Worm (Caenorhabditis elegans): ENCODE data around the gene abts-2.
A peak's percentile ranks its signal among the peaks of the same experiment; 100 is the strongest.

Gene abts-2

DNA sequence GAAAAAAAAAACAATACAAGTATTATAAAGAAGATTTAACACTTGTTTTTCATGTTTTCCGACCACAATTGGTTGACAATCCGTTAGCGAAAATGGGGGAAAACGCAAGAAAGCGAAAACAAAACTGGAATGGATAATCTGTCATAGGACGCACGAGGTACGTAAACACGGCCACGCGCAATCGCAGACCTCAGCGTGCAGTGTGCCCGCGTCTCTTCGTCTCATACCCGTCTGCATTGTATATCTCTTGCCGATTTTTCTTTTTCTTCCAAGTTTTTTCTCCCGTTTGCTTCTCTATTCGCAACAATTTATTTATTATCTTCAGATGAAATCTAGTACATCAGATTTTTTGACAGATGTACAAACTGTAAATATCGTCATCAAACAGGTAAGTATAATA is 21.8 kb upstream of the abts-2 start, which contains the start of gene trpp-9:
Gene trpp-9, plus strand, starts transcription at position 261 of the 400 bp plus-strand sequence.
- TF ChIP-seq lsl-1 (GFP tag; optimal IDR thresholded peaks at IDR 0.05): no peak
- no peak for TF ChIP-seq mes-4 (tag; optimal IDR thresholded peaks at IDR 0.05)
- no peak for TF ChIP-seq F52B5.7 (tag; optimal IDR thresholded peaks at IDR 0.05)
- no peak for TF ChIP-seq F22D6.2 (tag; optimal IDR thresholded peaks at IDR 0.05)
- TF ChIP-seq madf-8 (GFP tag; conservative IDR thresholded peaks at IDR 0.05): no peak
- TF ChIP-seq madf-3 (GFP tag; IDR thresholded peaks at IDR 0.05): no peak
- TF ChIP-seq hmg-1.2 (GFP tag; IDR thresholded peaks at IDR 0.05): peak; percentile 25; the same call in 1 of the 2 replicates
- no peak for TF ChIP-seq mel-28 (tag; optimal IDR thresholded peaks at IDR 0.05; ENCODE audit: borderline replicate concordance)
- TF ChIP-seq ceh-100 (GFP tag; IDR thresholded peaks at IDR 0.05): no peak
- TF ChIP-seq rcor-1 (GFP tag; IDR thresholded peaks at IDR 0.05): no peak
- TF ChIP-seq ZK185.1 (tag; optimal IDR thresholded peaks at IDR 0.05; ENCODE audit: poor library complexity, severe bottlenecking): no peak
- TF ChIP-seq fkh-3 (tag; optimal IDR thresholded peaks at IDR 0.05): no peak
- TF ChIP-seq ceh-79 (tag; optimal IDR thresholded peaks at IDR 0.05): no peak
- TF ChIP-seq attf-6 (GFP tag; IDR thresholded peaks at IDR 0.05): no peak
- no peak for TF ChIP-seq hlh-26 (GFP tag; conservative IDR thresholded peaks at IDR 0.05)
- peak; percentile 40 for TF ChIP-seq lin-40 (tag; optimal IDR thresholded peaks at IDR 0.05)
- no peak for TF ChIP-seq hlh-12 (tag; optimal IDR thresholded peaks at IDR 0.05)
- 0 out of 2 replicates have a peak, but pooled peaks have one; percentile 28 for TF ChIP-seq zfh-2 (GFP tag; conservative IDR thresholded peaks at IDR 0.05)
- no peak for TF ChIP-seq snpc-1.3 (tag; optimal IDR thresholded peaks at IDR 0.05; ENCODE audit: insufficient read depth)
- no peak for TF ChIP-seq pbrm-1 (GFP tag; IDR thresholded peaks at IDR 0.05)
- no peak for TF ChIP-seq madf-10 (tag; optimal IDR thresholded peaks at IDR 0.05)
- TF ChIP-seq nhr-179 (tag; optimal IDR thresholded peaks at IDR 0.05): no peak
- TF ChIP-seq attf-5 (GFP tag; optimal IDR thresholded peaks at IDR 0.05): peak; percentile 14
- TF ChIP-seq ekl-4 (GFP tag; IDR thresholded peaks at IDR 0.05): no peak
- no peak for TF ChIP-seq B0035.1 (tag; optimal IDR thresholded peaks at IDR 0.05)
- TF ChIP-seq snpc-1.1 (tag; optimal IDR thresholded peaks at IDR 0.05; ENCODE audit: insufficient read depth): no peak
- TF ChIP-seq ceh-91 (GFP tag; IDR thresholded peaks at IDR 0.05): no peak
- no peak for TF ChIP-seq F33H1.4 (GFP tag; IDR thresholded peaks at IDR 0.05)
- TF ChIP-seq cebp-2 (GFP tag; IDR thresholded peaks at IDR 0.05): no peak
- TF ChIP-seq nhr-27 (tag; optimal IDR thresholded peaks at IDR 0.05): no peak

ce11 chrX:11569744-11570359 is 15.6 kb upstream of the abts-2 start:
- TF ChIP-seq hsf-1 (GFP tag; IDR thresholded peaks at IDR 0.05) (no peak), Y53G8AR.9 (GFP tag; conservative IDR thresholded peaks at IDR 0.05) (no peak), tbp1 (GFP tag; optimal IDR thresholded peaks at IDR 0.05) (no peak), ceh-91 (GFP tag; IDR thresholded peaks at IDR 0.05) (no peak), unc-130 (GFP tag; optimal IDR thresholded peaks at IDR 0.05) (no peak), gei-17 (GFP tag; optimal IDR thresholded peaks at IDR 0.05) (no peak), pbrm-1 (GFP tag; IDR thresholded peaks at IDR 0.05) (no peak), ceh-40 (GFP tag; IDR thresholded peaks at IDR 0.05) (no peak)

- TF ChIP-seq ztf-25 (GFP tag; IDR thresholded peaks at IDR 0.05): no peak
- TF ChIP-seq zfh-2 (GFP tag; conservative IDR thresholded peaks at IDR 0.05): peak; percentile 47; the same call in 1 of the 2 replicates
Observed at ce11 chrX:11571714-11572113, 13.8 kb upstream of the abts-2 start.
